Worm (Caenorhabditis elegans) whole organism, L3 larva: Measurements from ENCODE around the gene irld-51.
A peak's percentile ranks its signal among the peaks of the same experiment; 100 is the strongest.

Source experiments
- R02D3.7 ChIP-seq: fragments of 150-350 bp; optimal IDR thresholded peaks from 2 replicates; lab custom pipeline; 2014; ENCODE audit warnings: missing biosample characterization, missing genetic modification characterization
- aly-2 ChIP-seq: fragments of 150-350 bp; optimal IDR thresholded peaks from 2 replicates; lab custom pipeline; 2014; ENCODE audit warnings: missing biosample characterization, missing genetic modification characterization
- ama-1 ChIP-seq: fragments of 150-350 bp; optimal IDR thresholded peaks from 2 replicates; lab custom pipeline; 2018
- ceh-28 ChIP-seq: fragments of 150-350 bp; optimal IDR thresholded peaks from 2 replicates; lab custom pipeline; 2014; ENCODE audit warnings: missing biosample characterization, missing genetic modification reagents, missing genetic modification characterization
- ceh-9 ChIP-seq: sonication (generic microtip); optimal IDR thresholded peaks from 2 replicates; lab custom pipeline; 2018; ENCODE audit warnings: missing biosample characterization, missing genetic modification characterization
- daf-12 ChIP-seq: fragments of 150-350 bp; optimal IDR thresholded peaks from 2 replicates; lab custom pipeline; 2014; ENCODE audit warnings: missing biosample characterization, missing genetic modification reagents, missing genetic modification characterization
- egl-27 ChIP-seq: sonication (generic microtip); optimal IDR thresholded peaks from 4 replicates; lab custom pipeline; 2017; ENCODE audit warnings: missing biosample characterization, missing genetic modification reagents, missing genetic modification characterization
- egl-5 ChIP-seq: fragments of 150-350 bp; optimal IDR thresholded peaks from 2 replicates; lab custom pipeline; 2017; ENCODE audit warnings: missing biosample characterization, missing genetic modification reagents, missing genetic modification characterization, inconsistent platforms
- elt-1 ChIP-seq: fragments of 150-350 bp; optimal IDR thresholded peaks from 2 replicates; lab custom pipeline; 2014; ENCODE audit warnings: missing biosample characterization, missing genetic modification characterization
- elt-2 ChIP-seq: sonication (generic microtip); optimal IDR thresholded peaks from 2 replicates; lab custom pipeline; 2016; ENCODE audit warnings: missing genetic modification reagents, mild to moderate bottlenecking, missing genetic modification characterization, missing compliant biosample characterization
- elt-3 ChIP-seq, 3 experiments: fragments of 150-350 bp in 1 of 3; sonication (generic microtip) in 2 of 3; optimal IDR thresholded peaks; 2 replicates in 2 of 3; 4 replicates in 1 of 3; lab custom pipeline; 2014 to 2017; ENCODE audit warnings: missing biosample characterization in 3 of 3, missing genetic modification characterization in 3 of 3
- eor-1 ChIP-seq, 2 experiments: fragments of 150-350 bp; optimal IDR thresholded peaks; 2 replicates each; lab custom pipeline; 2014 to 2018; ENCODE audit warnings: missing biosample characterization in 2 of 2, missing genetic modification characterization in 2 of 2
- fkh-10 ChIP-seq: sonication (generic microtip); optimal IDR thresholded peaks from 2 replicates; lab custom pipeline; 2017; ENCODE audit warnings: missing biosample characterization, missing genetic modification reagents, missing genetic modification characterization
- fkh-2 ChIP-seq: fragments of 150-350 bp; optimal IDR thresholded peaks from 2 replicates; lab custom pipeline; 2014; ENCODE audit warnings: missing biosample characterization, missing genetic modification reagents, missing genetic modification characterization
- fos-1 ChIP-seq: fragments of 150-350 bp; optimal IDR thresholded peaks from 2 replicates; lab custom pipeline; 2014; ENCODE audit warnings: missing biosample characterization, missing genetic modification characterization
- hmg-11 ChIP-seq: sonication (generic microtip); optimal IDR thresholded peaks from 2 replicates; lab custom pipeline; 2016; ENCODE audit warnings: missing genetic modification characterization, missing compliant biosample characterization
- jun-1 ChIP-seq: fragments of 150-350 bp; optimal IDR thresholded peaks from 2 replicates; lab custom pipeline; 2014; ENCODE audit warnings: missing biosample characterization, missing genetic modification reagents, missing genetic modification characterization
- lin-15B ChIP-seq: fragments of 150-350 bp; optimal IDR thresholded peaks from 2 replicates; lab custom pipeline; 2014; ENCODE audit warnings: missing biosample characterization, missing genetic modification characterization
- lin-39 ChIP-seq: fragments of 150-350 bp; optimal IDR thresholded peaks from 2 replicates; lab custom pipeline; 2018; ENCODE audit warnings: missing biosample characterization, missing genetic modification reagents, missing genetic modification characterization
- lsy-12 ChIP-seq: sonication (generic microtip); optimal IDR thresholded peaks from 2 replicates; lab custom pipeline; 2016; ENCODE audit warnings: mild to moderate bottlenecking, missing genetic modification characterization, missing compliant biosample characterization
- mml-1 ChIP-seq: fragments of 150-350 bp; sonication (generic microtip); optimal IDR thresholded peaks from 3 replicates; lab custom pipeline; 2014; ENCODE audit warnings: missing biosample characterization, missing genetic modification characterization
- nfya-1 ChIP-seq: sonication (generic microtip); optimal IDR thresholded peaks from 2 replicates; lab custom pipeline; 2017; ENCODE audit warnings: missing genetic modification characterization, mild to moderate bottlenecking, missing compliant biosample characterization, antibody characterized with exemption, moderate library complexity; ENCODE audit not compliant: insufficient read depth
- nhr-11 ChIP-seq: fragments of 150-350 bp; optimal IDR thresholded peaks from 2 replicates; lab custom pipeline; 2014; ENCODE audit warnings: missing biosample characterization, missing genetic modification characterization
- nhr-12 ChIP-seq: fragments of 150-350 bp; optimal IDR thresholded peaks from 2 replicates; lab custom pipeline; 2014; ENCODE audit warnings: missing biosample characterization, missing genetic modification characterization
- nhr-23 ChIP-seq: fragments of 150-350 bp; optimal IDR thresholded peaks from 2 replicates; lab custom pipeline; 2014; ENCODE audit warnings: missing biosample characterization, missing genetic modification reagents, missing genetic modification characterization
- nhr-237 ChIP-seq: fragments of 150-350 bp; optimal IDR thresholded peaks from 2 replicates; lab custom pipeline; 2014; ENCODE audit warnings: missing biosample characterization, missing genetic modification characterization
- nhr-28 ChIP-seq: fragments of 150-350 bp; optimal IDR thresholded peaks from 2 replicates; lab custom pipeline; 2014; ENCODE audit warnings: missing biosample characterization, missing genetic modification characterization
- nhr-43 ChIP-seq: sonication (generic microtip); optimal IDR thresholded peaks from 2 replicates; lab custom pipeline; 2016; ENCODE audit warnings: mild to moderate bottlenecking, missing genetic modification characterization, missing compliant biosample characterization; ENCODE audit not compliant: poor library complexity, severe bottlenecking
- nhr-67 ChIP-seq: fragments of 150-350 bp; optimal IDR thresholded peaks from 2 replicates; lab custom pipeline; 2014; ENCODE audit warnings: missing biosample characterization, missing genetic modification characterization
- nhr-76 ChIP-seq: fragments of 150-350 bp; sonication (generic microtip); optimal IDR thresholded peaks from 5 replicates; lab custom pipeline; 2014; ENCODE audit warnings: missing biosample characterization, missing genetic modification characterization
- pha-4 ChIP-seq: fragments of 150-350 bp; optimal IDR thresholded peaks from 2 replicates; lab custom pipeline; 2014; ENCODE audit warnings: missing biosample characterization, missing genetic modification reagents, missing genetic modification characterization
- pqm-1 ChIP-seq: fragments of 150-350 bp; optimal IDR thresholded peaks from 2 replicates; lab custom pipeline; 2017; ENCODE audit warnings: missing biosample characterization, missing genetic modification characterization, inconsistent platforms
- skn-1 ChIP-seq: fragments of 150-350 bp; optimal IDR thresholded peaks from 2 replicates; lab custom pipeline; 2014; ENCODE audit warnings: missing biosample characterization, missing genetic modification characterization
- snpc-4 ChIP-seq: fragments of 150-350 bp; optimal IDR thresholded peaks from 2 replicates; lab custom pipeline; 2014; ENCODE audit warnings: missing biosample characterization, missing genetic modification characterization
- tbx-2 ChIP-seq: sonication (generic microtip); optimal IDR thresholded peaks from 2 replicates; lab custom pipeline; 2016; ENCODE audit warnings: mild to moderate bottlenecking, missing genetic modification characterization, missing compliant biosample characterization
- unc-39 ChIP-seq: sonication (generic microtip); optimal IDR thresholded peaks from 4 replicates; lab custom pipeline; 2017; ENCODE audit warnings: missing biosample characterization, missing genetic modification characterization
- unc-62 ChIP-seq: fragments of 150-350 bp; sonication (generic microtip); optimal IDR thresholded peaks from 4 replicates; lab custom pipeline; 2014; ENCODE audit warnings: missing biosample characterization, missing genetic modification reagents, missing genetic modification characterization
- zag-1 ChIP-seq: fragments of 150-350 bp; optimal IDR thresholded peaks from 2 replicates; lab custom pipeline; 2014; ENCODE audit warnings: missing biosample characterization, missing genetic modification characterization
- ztf-4 ChIP-seq: fragments of 150-350 bp; optimal IDR thresholded peaks from 2 replicates; lab custom pipeline; 2014; ENCODE audit warnings: missing biosample characterization, missing genetic modification characterization

Gene irld-51

DNA sequence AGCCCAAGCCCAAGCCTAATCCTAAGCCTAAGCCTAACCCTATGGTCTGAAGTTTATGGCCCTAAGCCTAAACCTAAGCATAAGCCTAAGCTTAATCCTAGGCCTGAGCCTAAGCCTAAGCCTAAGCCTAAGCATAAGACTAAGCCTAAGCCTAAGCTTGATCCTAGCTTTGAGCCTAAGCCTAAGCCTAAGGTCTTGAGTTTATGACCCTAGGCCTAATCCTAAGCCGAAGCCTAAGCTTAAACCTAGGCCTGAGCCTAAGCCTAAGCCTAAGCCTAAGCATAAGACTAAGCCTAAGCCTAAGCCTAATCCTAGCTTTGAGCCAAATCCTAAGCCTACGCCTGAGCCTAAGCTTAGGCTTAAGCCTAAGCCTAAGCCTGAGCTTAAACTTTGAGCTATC, 26.5 kb upstream of the irld-51 start:
- TF ChIP-seq elt-1 (tag; lab: Kevin White, UChicago), result no peak
- TF ChIP-seq mml-1, result no peak
- TF ChIP-seq fkh-2, result no peak
- TF ChIP-seq nhr-23 (tag; lab: Kevin White, UChicago), result no peak
- no peak for TF ChIP-seq tbx-2
- no peak for TF ChIP-seq lsy-12 (tag; lab: Kevin White, UChicago)
- TF ChIP-seq egl-27 (tag; lab: Kevin White, UChicago), result no peak
- no peak for TF ChIP-seq jun-1 (tag; lab: Kevin White, UChicago)
- TF ChIP-seq fkh-10, result no peak
- no peak for TF ChIP-seq eor-1 (tag; optimal IDR thresholded peaks at IDR 0.05; lab: Kevin White, UChicago)
- no peak for TF ChIP-seq R02D3.7 (tag; lab: Kevin White, UChicago)
- TF ChIP-seq nhr-12 (tag; lab: Kevin White, UChicago), result no peak
- TF ChIP-seq nhr-67 (tag; lab: Kevin White, UChicago), result no peak
- TF ChIP-seq elt-3 (tag; optimal IDR thresholded peaks at IDR 0.05; lab: Kevin White, UChicago), result no peak
- TF ChIP-seq ama-1, result no peak
- no peak for TF ChIP-seq hmg-11 (tag; lab: Kevin White, UChicago)

DNA sequence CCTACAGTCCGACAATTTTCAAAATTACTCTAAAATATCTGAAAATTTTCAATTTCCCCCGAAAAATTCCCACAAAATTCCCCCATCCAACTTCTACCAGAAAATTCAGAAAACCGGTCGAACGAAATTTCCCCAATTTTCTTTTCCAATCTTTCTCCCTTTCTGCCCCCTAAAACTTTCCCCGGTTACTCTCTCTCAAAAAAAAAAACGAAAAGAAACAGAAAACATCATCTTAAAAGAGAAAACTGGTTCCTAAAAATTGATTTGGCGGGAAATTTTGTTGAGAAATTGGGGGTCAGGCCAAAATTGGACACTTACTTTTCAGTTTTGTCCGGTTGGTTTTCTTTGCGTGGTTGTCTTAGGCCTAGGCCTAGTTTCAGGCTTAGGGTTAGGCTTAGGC, 25.1 kb upstream of the irld-51 start:
- TF ChIP-seq egl-5 (tag; lab: Kevin White, UChicago), result no peak
- no peak for TF ChIP-seq zag-1 (tag; lab: Kevin White, UChicago)
- no peak for TF ChIP-seq nhr-12 (tag; lab: Kevin White, UChicago)
- no peak for TF ChIP-seq nhr-11 (tag; lab: Kevin White, UChicago)
- no peak for TF ChIP-seq skn-1 (tag; lab: Kevin White, UChicago)
- no peak for TF ChIP-seq unc-39 (tag; lab: Kevin White, UChicago)
- no peak for TF ChIP-seq hmg-11 (tag; lab: Kevin White, UChicago)
- no peak for TF ChIP-seq nhr-43 (tag; lab: Kevin White, UChicago)
- no peak for TF ChIP-seq aly-2
- TF ChIP-seq tbx-2, result no peak
- TF ChIP-seq, all 47 proteins: peak for 0

DNA sequence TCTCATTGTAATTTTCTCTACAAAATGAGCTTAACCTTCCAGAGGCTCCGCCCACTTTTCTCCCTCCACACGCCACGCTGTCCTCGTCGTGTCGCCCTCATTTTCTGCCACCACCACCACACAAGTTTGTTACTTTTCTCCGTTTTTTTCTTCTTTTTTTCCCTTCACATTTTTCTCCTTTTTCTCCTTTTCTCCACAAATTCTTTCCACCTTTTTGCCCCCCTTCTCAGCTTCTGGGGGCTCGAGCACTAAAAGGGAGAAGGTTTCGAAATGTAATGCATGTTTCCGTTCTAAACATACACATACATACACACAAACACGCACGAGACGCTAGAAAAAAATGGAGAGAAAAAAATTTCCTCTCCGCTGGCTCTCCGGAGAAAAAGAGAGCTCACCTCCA, 24.1 kb upstream of the irld-51 start, which contains the start of gene nhr-88:
Gene nhr-88, plus strand, starts transcription at position 43 of the 400 bp plus-strand sequence.
- TF ChIP-seq ama-1, result peak; percentile 43
- TF ChIP-seq hmg-11 (tag; lab: Kevin White, UChicago), result peak; percentile 52
- TF ChIP-seq nhr-12 (tag; lab: Kevin White, UChicago), result no peak
- peak; percentile 49 for TF ChIP-seq nfya-1 (tag; lab: Kevin White, UChicago)

DNA sequence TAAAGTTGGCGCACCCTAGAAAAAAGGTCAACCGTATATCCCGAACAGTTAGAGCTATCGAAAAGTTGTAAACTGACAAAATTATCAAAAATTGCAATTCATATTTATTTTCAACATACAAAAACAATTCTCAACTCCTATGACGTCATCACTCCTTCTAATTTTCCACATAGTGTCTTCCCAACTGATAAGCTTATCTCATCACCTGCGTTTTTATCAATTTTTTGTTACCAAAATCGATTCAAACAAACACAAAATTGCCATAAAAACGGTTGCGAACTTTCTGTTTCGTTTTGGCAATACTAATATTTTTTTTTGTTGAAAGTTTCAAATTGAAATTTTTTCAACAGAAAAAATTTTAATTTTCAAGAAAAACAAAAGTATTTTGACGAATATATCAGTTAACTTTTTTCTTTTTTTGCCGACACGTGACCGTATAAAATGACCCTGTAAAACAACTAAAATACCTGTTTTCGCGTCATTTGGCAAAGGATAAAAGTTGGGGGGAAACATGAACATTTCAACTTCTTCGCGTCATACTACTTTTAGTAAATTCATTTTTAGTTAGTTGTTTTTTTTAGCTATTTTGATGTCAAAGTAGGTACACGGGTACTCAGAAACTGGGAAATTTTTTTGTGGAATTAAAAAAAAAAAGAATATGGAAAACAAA, 23.2 kb upstream of the irld-51 start:
- TF ChIP-seq ztf-4 (tag; lab: Kevin White, UChicago), result peak; percentile 16
- peak; percentile 96 for TF ChIP-seq elt-2 (tag; lab: Kevin White, UChicago)
- peak; percentile 37 for TF ChIP-seq jun-1 (tag; lab: Kevin White, UChicago)
- no peak for TF ChIP-seq mml-1
- TF ChIP-seq pqm-1 (tag; lab: Kevin White, UChicago), result peak; percentile 69
- peak; percentile 70 for TF ChIP-seq pha-4 (tag; lab: Kevin White, UChicago)
- TF ChIP-seq ceh-28, result peak; percentile 24
- no peak for TF ChIP-seq unc-39 (tag; lab: Kevin White, UChicago)
- no peak for TF ChIP-seq lin-15B (tag; lab: Kevin White, UChicago)

DNA sequence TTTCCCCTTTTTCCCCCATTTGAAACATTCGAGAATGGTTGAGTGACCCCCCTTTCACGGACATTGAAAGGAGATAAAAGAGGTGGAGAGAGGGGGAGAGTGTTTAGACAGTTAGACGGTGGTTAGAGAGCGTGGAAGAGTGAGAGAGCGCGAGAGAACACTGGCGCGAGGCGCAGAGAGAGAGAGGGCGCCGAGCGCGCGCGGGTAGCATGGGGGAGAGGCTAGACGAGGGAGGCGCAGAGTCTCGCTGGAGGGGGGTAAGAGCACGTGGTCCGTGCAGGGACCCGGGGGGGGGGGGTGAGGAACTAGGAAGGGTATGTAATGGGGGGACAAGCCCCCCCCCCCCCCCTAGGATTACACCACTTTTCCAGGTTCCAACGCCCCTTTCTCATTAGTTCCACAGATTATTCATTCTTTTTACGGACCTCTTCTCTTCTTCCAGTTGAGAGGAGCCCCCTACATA, 21.4 kb upstream of the irld-51 start:
- TF ChIP-seq snpc-4 (tag; lab: Kevin White, UChicago) (peak; percentile 47), R02D3.7 (tag; lab: Kevin White, UChicago) (peak; percentile 78), mml-1 (no peak), nfya-1 (tag; lab: Kevin White, UChicago) (peak; percentile 95), fos-1 (peak; percentile 70), ztf-4 (tag; lab: Kevin White, UChicago) (no peak), nhr-76 (tag; lab: Kevin White, UChicago) (no peak), elt-1 (tag; lab: Kevin White, UChicago) (peak; percentile 84), daf-12 (peak; percentile 60), lsy-12 (tag; lab: Kevin White, UChicago) (peak; percentile 95), nhr-237 (tag; lab: Kevin White, UChicago) (no peak), skn-1 (tag; lab: Kevin White, UChicago) (peak; percentile 59), lin-15B (tag; lab: Kevin White, UChicago) (peak; percentile 63), egl-27 (tag; lab: Kevin White, UChicago) (peak; percentile 87), nhr-28 (tag; lab: Kevin White, UChicago) (no peak), nhr-23 (tag; lab: Kevin White, UChicago) (peak; percentile 97), pqm-1 (tag; lab: Kevin White, UChicago) (peak; percentile 84), nhr-67 (tag; lab: Kevin White, UChicago) (no peak), elt-3 (tag; optimal IDR thresholded peaks at IDR 0.05; lab: Kevin White, UChicago) (peak in 2 of 3 experiments; percentile 1 to 37), ceh-9 (tag; lab: Kevin White, UChicago) (no peak), zag-1 (tag; lab: Kevin White, UChicago) (peak; percentile 80), nhr-43 (tag; lab: Kevin White, UChicago) (peak; percentile 93), nhr-12 (tag; lab: Kevin White, UChicago) (no peak), egl-5 (tag; lab: Kevin White, UChicago) (peak; percentile 74), lin-39 (tag; lab: Kevin White, UChicago) (peak; percentile 99), pha-4 (tag; lab: Kevin White, UChicago) (peak; percentile 97), hmg-11 (tag; lab: Kevin White, UChicago) (peak; percentile 81), unc-62 (GFP tag; lab: Kevin White, UChicago) (peak; percentile 78), fkh-2 (no peak), jun-1 (tag; lab: Kevin White, UChicago) (peak; percentile 98), fkh-10 (peak; percentile 69)
